Worm (Caenorhabditis elegans): ENCODE measurements around the gene sri-2.

DNA sequence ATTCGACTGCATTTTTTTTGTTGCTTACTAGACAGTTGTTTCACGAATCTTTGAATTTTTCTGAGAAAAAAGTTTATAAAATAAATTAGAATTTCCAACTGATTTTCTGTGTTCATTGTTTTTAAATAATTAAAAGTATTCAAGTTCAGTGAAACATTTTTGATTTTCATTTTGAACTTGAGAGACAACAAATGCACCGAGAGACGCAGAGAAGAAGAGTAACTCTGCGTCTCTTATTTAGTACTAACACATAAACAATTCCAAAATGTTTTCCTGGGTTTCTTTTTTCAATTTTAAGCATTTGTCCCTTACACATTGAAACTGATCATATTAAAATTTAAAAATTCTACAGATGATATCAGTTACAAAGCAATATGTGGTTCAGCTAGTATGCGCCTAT, 5.6 kb downstream of the sri-2 start:
- TF ChIP-seq ceh-9 (tag; optimal IDR thresholded peaks at IDR 0.05) (no peak), hlh-8 (tag; optimal IDR thresholded peaks at IDR 0.05) (no peak), C08G9.2 (tag; optimal IDR thresholded peaks at IDR 0.05) (no peak), pqm-1 (tag; optimal IDR thresholded peaks at IDR 0.05) (no peak), madf-2 (tag; optimal IDR thresholded peaks at IDR 0.05) (no peak), lin-11 (tag; optimal IDR thresholded peaks at IDR 0.05) (no peak), sox-4 (tag; optimal IDR thresholded peaks at IDR 0.05) (no peak), pha-4 (tag; optimal IDR thresholded peaks at IDR 0.05) (no peak), ama-1 (optimal IDR thresholded peaks at IDR 0.05) (no peak), hlh-30 (tag; optimal IDR thresholded peaks at IDR 0.05; ENCODE audit: insufficient read depth) (no peak), unc-86 (tag; optimal IDR thresholded peaks at IDR 0.05) (no peak), ceh-45 (GFP tag; IDR thresholded peaks at IDR 0.05) (no peak), sdc-2 (tag; optimal IDR thresholded peaks at IDR 0.05) (no peak), nhr-11 (tag; optimal IDR thresholded peaks at IDR 0.05) (no peak)

Data from whole organism, late embryonic.